ENCODE assay signal across 1 fruit fly cellular context in the genomic region with DNA sequence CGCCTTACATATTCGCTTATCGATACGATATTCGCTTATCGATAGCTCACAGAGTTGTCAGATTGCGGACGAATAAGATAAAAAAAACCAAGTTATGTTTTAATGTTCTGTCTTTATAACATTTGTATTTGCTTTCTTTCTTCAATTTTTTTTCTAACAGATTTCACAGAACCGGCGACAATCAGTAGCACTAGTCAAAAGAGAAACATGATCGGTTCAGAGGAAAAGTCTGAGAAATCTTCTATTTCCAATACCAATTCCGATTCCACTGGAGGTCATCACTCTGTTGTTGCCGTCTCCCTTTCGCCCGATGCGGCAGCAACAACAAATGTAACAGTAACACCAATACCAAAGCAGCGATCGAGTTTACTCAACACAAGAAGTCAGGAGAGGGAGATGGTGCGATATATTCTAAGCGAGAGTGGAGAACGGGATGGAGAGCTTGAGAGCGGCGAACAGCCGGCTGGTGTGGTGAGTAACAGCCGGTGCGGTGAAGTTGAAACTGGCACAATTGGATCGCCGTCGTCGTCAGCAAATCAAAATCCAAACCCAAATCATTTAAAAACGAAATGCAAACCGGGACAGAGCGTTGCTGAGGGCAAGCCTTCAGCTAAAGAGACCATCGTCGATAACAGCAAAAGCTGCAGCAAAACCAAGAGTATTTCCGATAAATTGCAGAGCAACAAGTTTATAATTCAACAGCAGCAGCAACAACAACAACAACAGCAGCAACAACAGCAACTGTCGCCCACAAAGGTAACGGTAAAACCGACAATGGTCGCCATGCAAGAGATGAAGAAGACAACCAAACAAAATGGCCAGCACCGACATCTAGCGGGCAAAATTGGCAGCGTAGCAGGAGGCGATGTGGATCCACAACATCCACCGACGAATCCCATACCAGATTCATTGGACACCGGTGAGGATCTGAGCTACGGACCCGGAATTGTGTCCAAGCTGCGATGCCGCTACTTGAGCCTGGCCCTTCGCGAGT.
TF ChIP-seq lines count a peak whose summit lies in the region.

No protein-coding gene starts in this region.

TF ChIP-seq in whole organism, embryonic, 481 proteins besides CTCF, POLR2A, EP300 and RAD21 (continued from another document):
- TF ChIP-seq prd (optimal IDR thresholded peaks at IDR 0.05; lab: Kevin White, UChicago) (no peak), prd (GFP tag; IDR thresholded peaks at IDR 0.05; lab: Robert Waterston, UW) (peak; percentile 55), br (optimal IDR thresholded peaks at IDR 0.05; lab: Kevin White, UChicago) (no peak), fd102C (GFP tag; optimal IDR thresholded peaks at IDR 0.05; lab: Kevin White, UChicago) (no peak), Nf-YB (GFP tag; optimal IDR thresholded peaks at IDR 0.05; lab: Kevin White, UChicago) (peak; percentile 49), Asciz (GFP tag; optimal IDR thresholded peaks at IDR 0.05; lab: Kevin White, UChicago) (peak; percentile 39), slou (GFP tag; optimal IDR thresholded peaks at IDR 0.05; lab: Kevin White, UChicago) (peak; percentile 13), cato (GFP tag; optimal IDR thresholded peaks at IDR 0.05; lab: Kevin White, UChicago; ENCODE audit: borderline replicate concordance) (no peak), btn (GFP tag; optimal IDR thresholded peaks at IDR 0.05; lab: Kevin White, UChicago) (no peak), CG12236 (GFP tag; optimal IDR thresholded peaks at IDR 0.05; lab: Kevin White, UChicago) (peak; percentile 34), NC2β (GFP tag; optimal IDR thresholded peaks at IDR 0.05; lab: Kevin White, UChicago) (no peak), CG3838 (GFP tag; optimal IDR thresholded peaks at IDR 0.05; lab: Kevin White, UChicago) (no peak), CG43689 (GFP tag; IDR thresholded peaks at IDR 0.05; lab: Robert Waterston, UW) (no peak), NfI (GFP tag; optimal IDR thresholded peaks at IDR 0.05; lab: Kevin White, UChicago) (peak; percentile 71), Hr51 (GFP tag; optimal IDR thresholded peaks at IDR 0.05; lab: Kevin White, UChicago) (peak; percentile 24 to 59), CrebB (tag; optimal IDR thresholded peaks at IDR 0.05; lab: Kevin White, UChicago) (no peak), CG13296 (GFP tag; optimal IDR thresholded peaks at IDR 0.05; lab: Kevin White, UChicago) (peak; percentile 63), CG4282 (GFP tag; optimal IDR thresholded peaks at IDR 0.05; lab: Kevin White, UChicago) (peak; percentile 65), Deaf1 (tag; optimal IDR thresholded peaks at IDR 0.05; lab: Kevin White, UChicago) (peak; percentile 49), h (optimal IDR thresholded peaks at IDR 0.05; lab: Kevin White, UChicago) (no peak), CG4854 (GFP tag; optimal IDR thresholded peaks at IDR 0.05; lab: Kevin White, UChicago) (peak; percentile 38), CG6683 (GFP tag; optimal IDR thresholded peaks at IDR 0.05; lab: Kevin White, UChicago) (peak; percentile 36), CG2889 (GFP tag; IDR thresholded peaks at IDR 0.05; lab: Robert Waterston, UW) (no peak), CG17612 (GFP tag; IDR thresholded peaks at IDR 0.05; lab: Robert Waterston, UW) (no peak), pita (GFP tag; optimal IDR thresholded peaks at IDR 0.05; lab: Kevin White, UChicago) (no peak), Abd-B (GFP tag; optimal IDR thresholded peaks at IDR 0.05; lab: Kevin White, UChicago) (peak; percentile 35), CG6272 (GFP tag; IDR thresholded peaks at IDR 0.05; lab: Robert Waterston, UW) (no peak), CG6654 (GFP tag; optimal IDR thresholded peaks at IDR 0.05; lab: Kevin White, UChicago) (no peak), al (GFP tag; IDR thresholded peaks at IDR 0.05; lab: Robert Waterston, UW) (peak; percentile 39; the same call in 1 of the 2 replicates), nau (GFP tag; optimal IDR thresholded peaks at IDR 0.05; lab: Kevin White, UChicago) (peak; percentile 55), inv (GFP tag; IDR thresholded peaks at IDR 0.05; lab: Robert Waterston, UW; ENCODE audit: partially characterized antibody) (peak; percentile 53; the same call in 1 of the 2 replicates), Dad (GFP tag; optimal IDR thresholded peaks at IDR 0.05; lab: Kevin White, UChicago) (peak; percentile 43), CG15269 (tag; optimal IDR thresholded peaks at IDR 0.05; lab: Kevin White, UChicago) (peak; percentile 69), sob (GFP tag; IDR thresholded peaks at IDR 0.05; lab: Robert Waterston, UW) (peak; percentile 58), BEAF-32 (GFP tag; optimal IDR thresholded peaks at IDR 0.05; lab: Kevin White, UChicago) (peak; percentile 79), slbo (GFP tag; IDR thresholded peaks at IDR 0.05; lab: Robert Waterston, UW) (peak; percentile 62), rib (GFP tag; IDR thresholded peaks at IDR 0.05; lab: Robert Waterston, UW) (no peak), nerfin-1 (tag; optimal IDR thresholded peaks at IDR 0.05; lab: Kevin White, UChicago) (peak; percentile 30), psq (GFP tag; optimal IDR thresholded peaks at IDR 0.05; lab: Kevin White, UChicago) (peak; percentile 16), fd64A (GFP tag; optimal IDR thresholded peaks at IDR 0.05; lab: Kevin White, UChicago) (no peak)
